Worm (Caenorhabditis elegans) whole organism, L1 larva: ENCODE measurements around the gene C13A2.10.

Source experiments
- C16A3.4 ChIP-seq: fragments of 150-350 bp; optimal IDR thresholded peaks from 2 replicates; lab custom pipeline; 2014; ENCODE audit warnings: missing biosample characterization, missing genetic modification characterization
- C34B4.2 ChIP-seq: sonication (generic microtip); optimal IDR thresholded peaks from 2 replicates; lab custom pipeline; 2017; ENCODE audit warnings: mild to moderate bottlenecking, missing genetic modification characterization, missing compliant biosample characterization
- F16B12.6 ChIP-seq: fragments of 150-350 bp; optimal IDR thresholded peaks from 2 replicates; lab custom pipeline; 2014; ENCODE audit warnings: missing biosample characterization, missing genetic modification characterization
- aha-1 ChIP-seq: fragments of 150-350 bp; optimal IDR thresholded peaks from 2 replicates; lab custom pipeline; 2014; ENCODE audit warnings: missing biosample characterization, missing genetic modification characterization
- alr-1 ChIP-seq: fragments of 200-800 bp; sonication (Bioruptor generic); optimal IDR thresholded peaks from 2 replicates; lab custom pipeline; 2018; ENCODE audit warnings: borderline replicate concordance, mild to moderate bottlenecking, missing genetic modification characterization, missing compliant biosample characterization
- ama-1 ChIP-seq: fragments of 150-350 bp; optimal IDR thresholded peaks from 2 replicates; lab custom pipeline; 2014
- ceh-63 ChIP-seq: fragments of 200-800 bp; sonication (Bioruptor generic); optimal IDR thresholded peaks from 2 replicates; lab custom pipeline; 2018; ENCODE audit warnings: mild to moderate bottlenecking, missing genetic modification characterization, missing compliant biosample characterization
- ceh-8 ChIP-seq: fragments of 200-800 bp; sonication (Bioruptor generic); optimal IDR thresholded peaks from 2 replicates; lab custom pipeline; 2018; ENCODE audit warnings: mild to moderate bottlenecking, missing genetic modification characterization, moderate library complexity, missing compliant biosample characterization
- ceh-88 ChIP-seq: fragments of 200-800 bp; sonication (Bioruptor generic); IDR thresholded peaks from 2 replicates; pipeline ENCODE4 v1.3.6; 2022; ENCODE audit warnings: missing genetic modification characterization, missing compliant biosample characterization
- ceh-90 ChIP-seq: sonication (generic microtip); optimal IDR thresholded peaks from 2 replicates; lab custom pipeline; 2016; ENCODE audit warnings: missing genetic modification characterization, missing compliant biosample characterization
- dpl-1 ChIP-seq, 3 experiments: fragments of 150-350 bp in 2 of 3; sonication (generic microtip) in 1 of 3; optimal IDR thresholded peaks; 2 replicates each; lab custom pipeline; 2014 to 2017; ENCODE audit warnings: missing biosample characterization in 3 of 3, missing genetic modification characterization in 3 of 3, missing genetic modification reagents in 3 of 3
- dsc-1 ChIP-seq: sonication (generic microtip); optimal IDR thresholded peaks from 2 replicates; lab custom pipeline; 2016; ENCODE audit warnings: mild to moderate bottlenecking, missing genetic modification characterization, missing compliant biosample characterization
- efl-1 ChIP-seq, 4 experiments: fragments of 150-350 bp; optimal IDR thresholded peaks in 3 of 4; peaks in 1 of 4; 1 replicate in 1 of 4; 2 replicates in 3 of 4; lab custom pipeline; 2014; ENCODE audit warnings: missing biosample characterization in 2 of 4, missing genetic modification characterization in 2 of 4, missing genetic modification reagents in 2 of 4
- efl-3 ChIP-seq: fragments of 200-800 bp; sonication (Bioruptor generic); optimal IDR thresholded peaks from 2 replicates; lab custom pipeline; 2018; ENCODE audit warnings: mild to moderate bottlenecking, missing genetic modification characterization, missing compliant biosample characterization
- egl-13 ChIP-seq: sonication (generic microtip); optimal IDR thresholded peaks from 2 replicates; lab custom pipeline; 2016; ENCODE audit warnings: missing genotype, missing genetic modification reagents, missing genetic modification characterization, missing compliant biosample characterization
- fkh-10 ChIP-seq: sonication (generic microtip); optimal IDR thresholded peaks from 2 replicates; lab custom pipeline; 2017; ENCODE audit warnings: missing biosample characterization, missing genetic modification reagents, missing genetic modification characterization
- fkh-8 ChIP-seq: sonication (generic microtip); optimal IDR thresholded peaks from 2 replicates; lab custom pipeline; 2016; ENCODE audit warnings: mild to moderate bottlenecking, missing genetic modification characterization, missing compliant biosample characterization
- fos-1 ChIP-seq: fragments of 150-350 bp; optimal IDR thresholded peaks from 2 replicates; lab custom pipeline; 2014; ENCODE audit warnings: missing biosample characterization, missing genetic modification characterization
- hlh-4 ChIP-seq: sonication (generic microtip); optimal IDR thresholded peaks from 2 replicates; lab custom pipeline; 2016; ENCODE audit warnings: mild to moderate bottlenecking, missing genetic modification characterization, missing compliant biosample characterization
- irx-1 ChIP-seq: sonication (generic microtip); optimal IDR thresholded peaks from 2 replicates; lab custom pipeline; 2016; ENCODE audit warnings: missing genetic modification characterization, missing compliant biosample characterization
- lin-14 ChIP-seq: fragments of 200-800 bp; sonication (Bioruptor generic); optimal IDR thresholded peaks from 2 replicates; lab custom pipeline; 2018; ENCODE audit warnings: mild to moderate bottlenecking, missing genetic modification characterization, moderate library complexity, missing compliant biosample characterization
- lin-15B ChIP-seq: fragments of 150-350 bp; sonication (generic microtip); optimal IDR thresholded peaks from 3 replicates; lab custom pipeline; 2014; ENCODE audit warnings: missing biosample characterization, missing genetic modification characterization
- mef-2 ChIP-seq: fragments of 150-350 bp; optimal IDR thresholded peaks from 2 replicates; lab custom pipeline; 2014; ENCODE audit warnings: missing biosample characterization, missing genetic modification characterization
- mep-1 ChIP-seq: fragments of 150-350 bp; optimal IDR thresholded peaks from 2 replicates; lab custom pipeline; 2014; ENCODE audit warnings: missing biosample characterization, missing genetic modification characterization
- nhr-12 ChIP-seq: sonication (generic microtip); optimal IDR thresholded peaks from 2 replicates; lab custom pipeline; 2017; ENCODE audit warnings: missing biosample characterization, missing genetic modification characterization
- nhr-19 ChIP-seq: fragments of 200-800 bp; sonication (Bioruptor generic); conservative IDR thresholded peaks from 2 replicates; pipeline ENCODE4 v1.3.6; 2022; ENCODE audit warnings: missing genetic modification characterization, missing compliant biosample characterization
- nhr-20 ChIP-seq: sonication (generic microtip); optimal IDR thresholded peaks from 2 replicates; lab custom pipeline; 2016; ENCODE audit warnings: mild to moderate bottlenecking, missing genetic modification characterization, missing compliant biosample characterization
- nhr-237 ChIP-seq: fragments of 150-350 bp; optimal IDR thresholded peaks from 2 replicates; lab custom pipeline; 2014; ENCODE audit warnings: missing biosample characterization, missing genetic modification characterization
- nhr-28 ChIP-seq: fragments of 150-350 bp; optimal IDR thresholded peaks from 2 replicates; lab custom pipeline; 2014; ENCODE audit warnings: missing biosample characterization, missing genetic modification characterization
- nhr-47 ChIP-seq: sonication (generic microtip); optimal IDR thresholded peaks from 2 replicates; lab custom pipeline; 2016; ENCODE audit warnings: mild to moderate bottlenecking, missing genetic modification characterization, moderate library complexity, missing compliant biosample characterization
- nhr-71 ChIP-seq: sonication (generic microtip); optimal IDR thresholded peaks from 2 replicates; lab custom pipeline; 2016; ENCODE audit warnings: mild to moderate bottlenecking, missing genetic modification characterization, moderate library complexity, missing compliant biosample characterization
- nhr-76 ChIP-seq: sonication (generic microtip); optimal IDR thresholded peaks from 2 replicates; lab custom pipeline; 2017; ENCODE audit warnings: missing biosample characterization, missing genetic modification characterization
- nhr-85 ChIP-seq: sonication (generic microtip); peaks from one replicate; lab custom pipeline; 2016; ENCODE audit warnings: missing genetic modification characterization, inconsistent platforms, missing compliant biosample characterization
- pag-3 ChIP-seq: sonication (generic microtip); optimal IDR thresholded peaks from 2 replicates; lab custom pipeline; 2017; ENCODE audit warnings: missing genetic modification characterization, mild to moderate bottlenecking, missing compliant biosample characterization, antibody characterized with exemption, borderline replicate concordance; ENCODE audit not compliant: insufficient read depth
- pax-3 ChIP-seq: fragments of 200-800 bp; sonication (Bioruptor generic); optimal IDR thresholded peaks from 2 replicates; lab custom pipeline; 2018; ENCODE audit warnings: mild to moderate bottlenecking, missing genetic modification characterization, moderate library complexity, missing compliant biosample characterization
- pqm-1 ChIP-seq: sonication (generic microtip); optimal IDR thresholded peaks from 3 replicates; lab custom pipeline; 2017; ENCODE audit warnings: missing biosample characterization, missing genetic modification characterization
- rnt-1 ChIP-seq: sonication (generic microtip); optimal IDR thresholded peaks from 2 replicates; lab custom pipeline; 2016; ENCODE audit warnings: mild to moderate bottlenecking, missing genetic modification characterization, moderate library complexity, missing compliant biosample characterization
- snpc-4 ChIP-seq: fragments of 150-350 bp; optimal IDR thresholded peaks from 2 replicates; lab custom pipeline; 2014; ENCODE audit warnings: missing biosample characterization, missing genetic modification characterization
- sptf-1 ChIP-seq: fragments of 150-350 bp; optimal IDR thresholded peaks from 2 replicates; lab custom pipeline; 2014; ENCODE audit warnings: missing biosample characterization, missing genetic modification characterization
- tbx-2 ChIP-seq: sonication (generic microtip); optimal IDR thresholded peaks from 2 replicates; lab custom pipeline; 2016; ENCODE audit warnings: missing genetic modification characterization, missing compliant biosample characterization
- unc-130 ChIP-seq: fragments of 150-350 bp; optimal IDR thresholded peaks from 2 replicates; lab custom pipeline; 2017; ENCODE audit warnings: missing biosample characterization, missing genetic modification characterization, inconsistent platforms
- vab-15 ChIP-seq: sonication (generic microtip); optimal IDR thresholded peaks from 2 replicates; lab custom pipeline; 2017; ENCODE audit warnings: missing genotype, mild to moderate bottlenecking, missing genetic modification characterization, missing compliant biosample characterization
- ztf-4 ChIP-seq: fragments of 150-350 bp; optimal IDR thresholded peaks from 2 replicates; lab custom pipeline; 2014; ENCODE audit warnings: missing biosample characterization, missing genetic modification characterization

C13A2.10 gene

DNA sequence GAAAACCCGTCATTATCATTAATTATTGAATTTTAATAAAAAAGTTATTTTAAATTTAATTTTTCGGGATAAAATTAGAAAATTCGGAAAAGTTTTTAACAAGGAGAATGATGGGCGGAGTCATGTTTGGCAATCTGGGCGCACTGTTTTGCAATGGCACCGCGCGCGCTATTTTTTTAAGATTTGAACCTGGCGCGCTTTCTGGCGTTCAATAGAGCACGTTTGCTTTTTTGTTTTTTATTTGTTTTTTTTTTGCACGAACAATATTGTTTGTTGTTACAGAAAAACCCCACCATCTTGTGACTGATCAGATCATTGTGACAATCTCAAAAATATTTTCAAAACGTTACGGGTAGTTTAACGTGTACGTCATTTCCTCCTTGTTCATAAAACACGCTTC is 37.8 kb downstream of the C13A2.10 start, which contains the start of gene hyls-1 (continued):
- TF ChIP-seq alr-1 (tag; lab: Kevin White, UChicago) (no peak), C16A3.4 (tag; lab: Kevin White, UChicago) (peak; percentile 89), dpl-1 (GFP tag; optimal IDR thresholded peaks at IDR 0.05; lab: Kevin White, UChicago) (peak; percentile 94 to 95 (median 95)), irx-1 (tag; lab: Kevin White, UChicago) (peak; percentile 86), fkh-10 (GFP tag; lab: Kevin White, UChicago) (peak; percentile 37), tbx-2 (peak; percentile 88), mef-2 (tag; lab: Kevin White, UChicago) (no peak), nhr-76 (tag; lab: Kevin White, UChicago) (no peak), hlh-4 (tag; lab: Kevin White, UChicago) (no peak)

DNA sequence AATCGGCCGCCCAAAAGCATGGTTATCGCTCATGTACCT is 38.0 kb downstream of the C13A2.10 start, which contains the start of gene hpo-9:
Gene hpo-9 (minus strand): TSS at position 37 of the 39 bp plus-strand sequence.
- TF ChIP-seq ztf-4 (tag; lab: Kevin White, UChicago) (no peak), efl-1 (optimal IDR thresholded peaks at IDR 0.05; lab: Kevin White, UChicago) (no peak), efl-1 (GFP tag; optimal IDR thresholded peaks at IDR 0.05 in 1 of 2; lab: Kevin White, UChicago) (no peak), nhr-19 (GFP tag; lab: Robert Waterston, UW) (no peak), nhr-28 (tag; lab: Kevin White, UChicago) (no peak), nhr-237 (tag; lab: Kevin White, UChicago) (no peak), ceh-63 (no peak), vab-15 (no peak), C34B4.2 (no peak), pqm-1 (no peak), efl-3 (GFP tag; lab: Kevin White, UChicago) (no peak), irx-1 (tag; lab: Kevin White, UChicago) (no peak)

DNA sequence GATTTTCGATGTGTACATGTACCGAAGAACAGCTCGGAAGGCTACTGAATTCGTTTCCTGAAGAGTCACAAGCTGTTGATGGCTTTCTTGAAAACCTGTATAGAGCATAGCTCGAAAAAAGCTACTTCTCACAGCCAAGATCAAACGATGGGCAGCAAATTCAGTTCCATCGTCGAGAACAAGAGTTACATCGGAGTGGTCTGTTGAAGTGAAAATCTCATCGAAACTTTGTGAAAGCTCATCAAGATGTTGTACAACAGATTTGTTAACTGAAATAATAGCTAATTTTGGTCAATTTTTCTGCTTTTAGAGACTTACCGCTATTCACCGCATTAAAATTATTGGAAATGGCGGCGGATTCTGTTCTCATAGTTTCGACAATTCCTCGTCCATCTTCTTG is 38.2 kb downstream of the C13A2.10 start:
- TF ChIP-seq dsc-1 (tag; lab: Kevin White, UChicago): no peak
- TF ChIP-seq efl-1 (optimal IDR thresholded peaks at IDR 0.05; lab: Kevin White, UChicago): no peak
- peak in 1 of 2 experiments; percentile 93 for TF ChIP-seq efl-1 (GFP tag; optimal IDR thresholded peaks at IDR 0.05 in 1 of 2; lab: Kevin White, UChicago)
- TF ChIP-seq, all 84 proteins: peak for 1

DNA sequence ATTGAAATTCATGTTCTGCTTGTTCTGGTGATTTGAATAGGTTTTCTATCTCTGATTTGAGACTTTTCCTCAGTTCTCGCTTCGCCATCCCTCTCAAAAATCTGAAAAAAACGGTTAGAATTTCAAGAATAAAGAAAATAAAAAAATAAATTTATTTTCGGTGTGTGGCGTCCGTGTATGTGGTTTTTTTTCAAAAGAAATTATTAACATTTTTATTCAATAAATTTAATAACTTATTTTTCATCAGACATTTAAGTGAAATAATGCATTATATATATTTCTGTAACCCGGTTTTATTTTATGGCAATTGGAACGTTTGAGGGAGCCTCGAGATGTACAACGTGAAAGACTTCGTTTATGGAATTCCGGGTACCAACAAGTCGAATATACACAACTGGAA is 40.2 kb downstream of the C13A2.10 start, which contains the start of gene C05C8.5:
Gene C05C8.5 (minus strand): TSS at position 101 of the 400 bp plus-strand sequence.
- no peak for TF ChIP-seq rnt-1 (tag; lab: Kevin White, UChicago)
- TF ChIP-seq lin-15B (tag; lab: Kevin White, UChicago): no peak
- TF ChIP-seq ceh-8: no peak
- TF ChIP-seq F16B12.6 (tag; lab: Kevin White, UChicago): no peak
- TF ChIP-seq snpc-4: no peak
- TF ChIP-seq pax-3 (tag; lab: Kevin White, UChicago): no peak
- TF ChIP-seq unc-130 (tag; lab: Kevin White, UChicago): no peak
- no peak for TF ChIP-seq nhr-12 (tag; lab: Kevin White, UChicago)
- TF ChIP-seq ama-1 (lab: Kevin White, UChicago): no peak
- TF ChIP-seq nhr-71 (tag; lab: Kevin White, UChicago): no peak

DNA sequence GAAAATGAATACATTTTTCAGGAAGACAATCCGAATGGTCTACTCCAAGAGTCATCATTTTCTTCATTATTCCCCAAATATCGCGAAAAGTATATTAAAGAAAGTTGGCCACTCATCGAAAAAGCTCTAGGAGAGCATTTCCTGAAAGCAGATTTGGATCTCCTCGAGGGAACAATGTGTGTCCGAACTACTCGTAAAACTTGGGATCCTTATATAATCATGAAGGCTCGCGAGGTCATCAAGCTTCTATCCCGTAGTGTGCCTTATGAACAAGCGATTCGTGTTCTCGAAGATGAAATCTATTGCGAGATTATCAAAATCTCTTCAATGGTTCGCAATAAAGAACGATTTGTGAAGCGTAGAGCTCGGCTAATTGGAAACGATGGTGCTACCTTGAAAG is 43.4 kb downstream of the C13A2.10 start:
- TF ChIP-seq aha-1: no peak
- no peak for TF ChIP-seq mep-1 (tag; lab: Kevin White, UChicago)
- no peak for TF ChIP-seq tbx-2
- no peak for TF ChIP-seq ceh-88 (GFP tag; lab: Robert Waterston, UW)
- no peak for TF ChIP-seq vab-15
- no peak for TF ChIP-seq egl-13 (tag; lab: Kevin White, UChicago)
- TF ChIP-seq lin-14: no peak
- TF ChIP-seq nhr-28 (tag; lab: Kevin White, UChicago): no peak
- TF ChIP-seq ceh-90 (tag; lab: Kevin White, UChicago): no peak
- no peak for TF ChIP-seq unc-130 (tag; lab: Kevin White, UChicago)
- TF ChIP-seq nhr-20 (tag; lab: Kevin White, UChicago): no peak
- TF ChIP-seq nhr-47 (tag; lab: Kevin White, UChicago): no peak
- TF ChIP-seq sptf-1 (tag; lab: Kevin White, UChicago): no peak
- TF ChIP-seq fos-1 (tag; lab: Kevin White, UChicago): no peak
- no peak for TF ChIP-seq pag-3 (tag; lab: Kevin White, UChicago)
- no peak for TF ChIP-seq rnt-1 (tag; lab: Kevin White, UChicago)
- no peak for TF ChIP-seq nhr-85 (tag; lab: Kevin White, UChicago)
- TF ChIP-seq fkh-8: no peak
